Worm (Caenorhabditis elegans) whole organism, L4 larva: ENCODE data around the gene aco-1.

Experiments
- ZK546.5 ChIP-seq, 2 experiments: sonication (generic microtip); optimal IDR thresholded peaks; 2 replicates each; lab custom pipeline; 2017; ENCODE audit warnings: missing biosample characterization in 2 of 2, missing genetic modification characterization in 2 of 2
- ama-1 ChIP-seq: fragments of 150-350 bp; optimal IDR thresholded peaks from 2 replicates; lab custom pipeline; 2014; ENCODE audit warnings: inconsistent platforms, mixed read lengths
- ces-1 ChIP-seq: fragments of 150-350 bp; sonication (generic microtip); optimal IDR thresholded peaks from 4 replicates; lab custom pipeline; 2014; ENCODE audit warnings: missing biosample characterization, missing genetic modification reagents, missing genetic modification characterization
- dpl-1 ChIP-seq: fragments of 150-350 bp; optimal IDR thresholded peaks from 2 replicates; lab custom pipeline; 2014; ENCODE audit warnings: missing biosample characterization, missing genetic modification reagents, missing genetic modification characterization
- jun-1 ChIP-seq: fragments of 150-350 bp; optimal IDR thresholded peaks from 2 replicates; lab custom pipeline; 2014; ENCODE audit warnings: missing biosample characterization, missing genetic modification reagents, missing genetic modification characterization
- lsy-2 ChIP-seq, 2 experiments: fragments of 150-350 bp in 1 of 2; sonication (generic microtip) in 1 of 2; optimal IDR thresholded peaks; 2 replicates each; lab custom pipeline; 2014 to 2017; ENCODE audit warnings: missing biosample characterization in 2 of 2, missing genetic modification characterization in 2 of 2
- mdl-1 ChIP-seq, 2 experiments: fragments of 150-350 bp in 1 of 2; sonication (generic microtip) in 1 of 2; optimal IDR thresholded peaks; 2 replicates each; lab custom pipeline; 2014 to 2017; ENCODE audit warnings: missing biosample characterization in 2 of 2, missing genetic modification characterization in 2 of 2
- mxl-3 ChIP-seq: fragments of 200-800 bp; sonication (Bioruptor generic); optimal IDR thresholded peaks from 2 replicates; lab custom pipeline; 2018; ENCODE audit warnings: mild to moderate bottlenecking, missing genetic modification characterization, missing compliant biosample characterization
- nhr-77 ChIP-seq: fragments of 150-350 bp; optimal IDR thresholded peaks from 2 replicates; lab custom pipeline; 2014; ENCODE audit warnings: missing biosample characterization, missing genetic modification characterization
- unc-130 ChIP-seq: sonication (generic microtip); optimal IDR thresholded peaks from 2 replicates; lab custom pipeline; 2016; ENCODE audit warnings: missing genetic modification reagents, missing genetic modification characterization, missing compliant biosample characterization
- unc-62 ChIP-seq, 3 experiments: fragments of 150-350 bp in 1 of 3; sonication (generic microtip); optimal IDR thresholded peaks in 2 of 3; peaks in 1 of 3; 1 replicate in 1 of 3; 2 replicates in 2 of 3; lab custom pipeline; 2014 to 2017; ENCODE audit warnings: missing biosample characterization in 3 of 3, missing genetic modification characterization in 3 of 3, missing genetic modification reagents in 3 of 3, missing genotype in 1 of 3
- zfp-2 ChIP-seq: sonication (generic microtip); optimal IDR thresholded peaks from 2 replicates; lab custom pipeline; 2016; ENCODE audit warnings: mild to moderate bottlenecking, missing genetic modification characterization, missing compliant biosample characterization

ce11 chrX:11368417-11368816 lies 28.7 kb downstream of the aco-1 start, which contains the start of gene ttyh-1:
- TF ChIP-seq zfp-2 (no peak), jun-1 (no peak), mxl-3 (no peak), unc-130 (no peak), unc-62 (GFP tag; optimal IDR thresholded peaks at IDR 0.05 in 1 of 2; lab: Kevin White, UChicago) (no peak), unc-62 (tag; optimal IDR thresholded peaks at IDR 0.05; lab: Kevin White, UChicago) (no peak), ces-1 (GFP tag; lab: Kevin White, UChicago) (no peak), ZK546.5 (tag; optimal IDR thresholded peaks at IDR 0.05; lab: Kevin White, UChicago) (no peak), mdl-1 (tag; optimal IDR thresholded peaks at IDR 0.05; lab: Kevin White, UChicago) (no peak), nhr-77 (tag; lab: Kevin White, UChicago) (no peak), ama-1 (no peak), dpl-1 (GFP tag; lab: Kevin White, UChicago) (no peak), lsy-2 (tag; optimal IDR thresholded peaks at IDR 0.05; lab: Kevin White, UChicago) (no peak)
